Worm (Caenorhabditis elegans): ENCODE measurements around the gene col-166.

DNA sequence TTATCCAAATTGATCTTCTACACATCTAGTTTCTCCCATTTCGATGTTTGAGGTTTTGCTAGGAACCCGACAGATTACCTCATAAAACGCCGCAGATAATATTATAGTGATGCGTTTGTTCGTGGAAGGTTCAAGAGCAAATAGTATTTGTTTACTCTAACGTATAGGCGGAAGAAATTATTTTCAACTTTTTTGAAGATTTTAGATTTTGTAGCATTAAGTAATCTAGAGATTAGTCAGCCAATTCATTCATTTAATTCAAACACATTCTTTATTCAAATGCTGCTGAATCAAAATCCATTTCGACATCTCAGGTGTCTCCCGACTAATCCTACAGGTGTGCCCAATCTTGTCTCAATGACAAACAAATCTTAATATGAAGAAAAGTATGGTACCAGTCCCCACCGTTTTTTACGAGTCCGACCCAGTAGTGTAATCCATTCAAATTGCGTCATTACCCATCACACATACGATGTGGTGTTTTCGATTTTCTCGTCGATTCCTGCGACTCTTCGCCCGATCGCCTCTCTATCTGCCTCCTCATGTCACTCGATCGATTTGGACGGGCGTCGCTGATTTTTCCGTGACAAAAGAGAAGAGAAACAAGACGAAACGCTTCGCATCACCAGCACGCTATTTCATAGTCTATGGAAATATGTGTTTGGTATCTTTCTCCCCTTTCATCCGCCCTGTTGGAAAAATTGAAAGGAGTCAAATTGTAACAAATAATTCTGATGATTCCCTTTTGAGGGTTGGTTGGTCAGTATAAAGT lies 25.7 kb upstream of the col-166 start:
- TF ChIP-seq cey-2 (tag; optimal IDR thresholded peaks at IDR 0.05; ENCODE audit: borderline replicate concordance, insufficient read depth) (no peak), nhr-237 (tag; optimal IDR thresholded peaks at IDR 0.05) (no peak), spr-1 (tag; optimal IDR thresholded peaks at IDR 0.05) (peak; percentile 32), skn-1 (tag; optimal IDR thresholded peaks at IDR 0.05) (no peak), dmd-8 (GFP tag; IDR thresholded peaks at IDR 0.05) (0 out of 2 replicates have a peak, but pooled peaks have one; percentile 16), lin-39 (tag; optimal IDR thresholded peaks at IDR 0.05) (no peak), lsy-2 (tag; optimal IDR thresholded peaks at IDR 0.05) (peak; percentile 1 to 46), zag-1 (tag; optimal IDR thresholded peaks at IDR 0.05) (no peak), duxl-1 (tag; optimal IDR thresholded peaks at IDR 0.05; ENCODE audit: poor library complexity) (peak; percentile 79)
